Worm (Caenorhabditis elegans) whole organism, midembryonic: ENCODE measurements around the gene C04A2.15.

ENCODE experiments used
- T22C8.4 ChIP-seq: fragments of 200-800 bp; sonication (Bioruptor generic); IDR thresholded peaks from 2 replicates; pipeline ENCODE4 v1.3.6; 2022; ENCODE audit warnings: missing genetic modification characterization, missing compliant biosample characterization
- cog-1 ChIP-seq: sonication (generic microtip); optimal IDR thresholded peaks from 2 replicates; lab custom pipeline; 2016; ENCODE audit warnings: missing genetic modification characterization, missing compliant biosample characterization
- flt-1 ChIP-seq: fragments of 200-800 bp; sonication (Bioruptor generic); IDR thresholded peaks from 2 replicates; pipeline ENCODE4 v1.3.6; 2022; ENCODE audit warnings: missing genetic modification characterization, missing compliant biosample characterization
- med-1 ChIP-seq: sonication (generic microtip); optimal IDR thresholded peaks from 2 replicates; lab custom pipeline; 2017; ENCODE audit warnings: missing genetic modification characterization, mild to moderate bottlenecking, missing compliant biosample characterization, antibody characterized with exemption, missing genetic modification reagents; ENCODE audit not compliant: insufficient read depth
- ref-1 ChIP-seq: fragments of 200-800 bp; sonication (Bioruptor generic); conservative IDR thresholded peaks from 2 replicates; pipeline ENCODE4 v1.3.6; 2022; ENCODE audit warnings: missing genetic modification reagents, missing genetic modification characterization, missing compliant biosample characterization
- tab-1 ChIP-seq: fragments of 200-800 bp; sonication (Bioruptor generic); IDR thresholded peaks from 2 replicates; pipeline ENCODE4 v1.3.6; 2022; ENCODE audit warnings: missing genetic modification characterization, missing compliant biosample characterization
- ztf-23 ChIP-seq: fragments of 200-800 bp; sonication (Bioruptor generic); IDR thresholded peaks from 2 replicates; pipeline ENCODE4 v1.3.6; 2022; ENCODE audit warnings: missing genetic modification reagents, missing genetic modification characterization, missing compliant biosample characterization
- ztf-29 ChIP-seq: fragments of 200-800 bp; sonication (Bioruptor generic); IDR thresholded peaks from 2 replicates; pipeline ENCODE4 v1.3.6; 2022; ENCODE audit warnings: missing genetic modification reagents, missing genetic modification characterization, missing compliant biosample characterization

DNA sequence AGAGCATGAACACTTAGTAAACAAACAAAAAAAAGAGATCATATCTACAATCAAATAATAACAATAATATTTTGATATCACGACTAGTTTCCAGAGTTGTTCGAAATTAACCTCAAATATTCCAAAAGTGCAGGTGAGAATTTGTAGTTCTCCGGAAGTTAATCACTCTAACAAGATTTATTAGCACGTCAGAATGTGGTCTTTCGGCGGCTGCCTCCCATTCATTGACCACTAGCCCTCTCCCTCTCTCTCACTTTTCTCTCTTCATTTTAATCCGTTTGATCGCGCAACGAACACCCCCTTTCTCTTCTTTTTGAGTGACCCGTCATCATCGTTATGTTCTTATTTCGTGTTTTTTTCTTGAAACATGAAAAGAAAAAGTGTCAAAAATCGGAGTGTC, 26.3 kb upstream of the C04A2.15 start:
- TF ChIP-seq cog-1 (tag; lab: Kevin White, UChicago) (peak; percentile 77), T22C8.4 (GFP tag; lab: Robert Waterston, UW) (no peak), med-1 (no peak), ref-1 (GFP tag; lab: Robert Waterston, UW) (no peak), ztf-29 (GFP tag; lab: Robert Waterston, UW) (0 out of 2 replicates have a peak, but pooled peaks have one; percentile 44), flt-1 (GFP tag; lab: Robert Waterston, UW) (no peak), tab-1 (GFP tag; lab: Robert Waterston, UW) (no peak), ztf-23 (no peak)
